Worm (Caenorhabditis elegans) whole organism, L4/young adult: ENCODE measurements around the gene btb-8.

Source experiments
- W03F9.2 ChIP-seq: fragments of 150-350 bp; optimal IDR thresholded peaks from 2 replicates; lab custom pipeline; 2014; ENCODE audit warnings: missing biosample characterization, missing genetic modification characterization
- him-1 ChIP-seq: sonication (generic microtip); optimal IDR thresholded peaks from 2 replicates; lab custom pipeline; 2016; ENCODE audit warnings: missing genotype, missing genetic modification reagents, missing genetic modification characterization, missing compliant biosample characterization

- no peak for TF ChIP-seq W03F9.2 (tag; lab: Kevin White, UChicago)
- TF ChIP-seq him-1 (tag; lab: Kevin White, UChicago), result no peak
These were observed 39.0 kb downstream of the btb-8 start, which contains the start of gene F36H5.4 for ce11 chrII:1761564-1761963.
